Worm (Caenorhabditis elegans): ENCODE results near the gene fars-2.

fars-2 gene

DNA sequence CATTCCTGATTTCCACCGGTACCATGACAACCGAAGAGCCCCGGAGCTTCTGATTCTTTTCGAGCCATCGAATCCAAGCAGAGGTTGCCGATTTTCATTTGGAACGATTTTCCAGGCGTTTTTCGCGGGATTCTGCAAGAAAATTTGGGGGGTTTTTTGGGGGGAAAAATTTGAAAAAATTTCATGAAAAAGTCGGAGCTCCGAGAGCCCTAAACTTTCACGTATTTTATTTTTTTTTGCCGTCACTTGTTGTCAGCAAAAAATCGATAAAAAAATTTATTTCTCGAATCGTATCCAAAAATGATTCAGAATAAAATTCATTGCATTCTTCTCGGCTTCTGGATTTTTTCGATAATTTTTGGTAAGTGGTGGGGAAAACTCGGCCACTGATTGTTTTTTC lies 24.3 kb downstream of the fars-2 start, which contains the start of gene Y116F11B.13:
Y116F11B.13 (plus strand) TSS at position 301 of the 400 bp plus-strand sequence.
- TF ChIP-seq madf-5 (GFP tag; IDR thresholded peaks at IDR 0.05) (no peak), Y5F2A.4 (GFP tag; optimal IDR thresholded peaks at IDR 0.05) (no peak), F49E8.2 (tag; optimal IDR thresholded peaks at IDR 0.05; ENCODE audit: borderline replicate concordance) (no peak), aly-2 (tag; optimal IDR thresholded peaks at IDR 0.05) (no peak), lin-15B (tag; optimal IDR thresholded peaks at IDR 0.05) (no peak), unc-62 (GFP tag; optimal IDR thresholded peaks at IDR 0.05 in 1 of 2) (no peak), unc-62 (tag; optimal IDR thresholded peaks at IDR 0.05) (no peak)

DNA sequence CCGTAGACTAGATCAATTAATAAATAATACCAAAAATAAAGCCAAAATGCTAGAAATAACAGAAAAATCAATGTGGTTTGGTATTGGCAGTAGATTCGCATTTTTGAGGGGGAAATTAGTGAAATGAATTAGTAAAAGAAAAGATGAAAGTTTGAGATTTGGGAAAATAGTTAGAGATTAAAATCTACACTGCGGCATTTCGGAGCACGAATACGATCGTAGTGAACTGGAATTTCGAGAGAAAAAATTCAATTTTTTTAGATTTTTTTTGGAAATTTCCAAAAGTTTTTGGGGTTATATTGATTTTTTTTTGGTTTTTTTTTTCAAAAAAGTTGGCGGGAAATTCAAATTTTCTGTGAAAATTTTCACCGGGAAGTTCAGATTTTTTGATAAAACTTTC lies 39.4 kb downstream of the fars-2 start, which contains the start of gene Y116F11B.9:
Y116F11B.9 (minus strand) TSS at position 101 of the 400 bp plus-strand sequence.
- no peak for TF ChIP-seq zag-1 (tag; optimal IDR thresholded peaks at IDR 0.05)
- no peak for TF ChIP-seq ceh-20 (GFP tag; IDR thresholded peaks at IDR 0.05)
- TF ChIP-seq cey-2 (tag; optimal IDR thresholded peaks at IDR 0.05; ENCODE audit: borderline replicate concordance, insufficient read depth): no peak
- TF ChIP-seq ceh-44 (GFP tag; IDR thresholded peaks at IDR 0.05): no peak
- TF ChIP-seq fos-1 (tag; optimal IDR thresholded peaks at IDR 0.05): no peak
- no peak for TF ChIP-seq madf-9 (GFP tag; conservative IDR thresholded peaks at IDR 0.05)
- TF ChIP-seq nhr-76 (tag; optimal IDR thresholded peaks at IDR 0.05): no peak
- no peak for TF ChIP-seq egl-27 (tag; optimal IDR thresholded peaks at IDR 0.05)
- TF ChIP-seq daf-12 (tag; optimal IDR thresholded peaks at IDR 0.05): no peak
- TF ChIP-seq lir-3 (tag; optimal IDR thresholded peaks at IDR 0.05): no peak
- no peak for TF ChIP-seq lin-13 (GFP tag; optimal IDR thresholded peaks at IDR 0.05)
- TF ChIP-seq F49E8.2 (tag; optimal IDR thresholded peaks at IDR 0.05; ENCODE audit: borderline replicate concordance): no peak

DNA sequence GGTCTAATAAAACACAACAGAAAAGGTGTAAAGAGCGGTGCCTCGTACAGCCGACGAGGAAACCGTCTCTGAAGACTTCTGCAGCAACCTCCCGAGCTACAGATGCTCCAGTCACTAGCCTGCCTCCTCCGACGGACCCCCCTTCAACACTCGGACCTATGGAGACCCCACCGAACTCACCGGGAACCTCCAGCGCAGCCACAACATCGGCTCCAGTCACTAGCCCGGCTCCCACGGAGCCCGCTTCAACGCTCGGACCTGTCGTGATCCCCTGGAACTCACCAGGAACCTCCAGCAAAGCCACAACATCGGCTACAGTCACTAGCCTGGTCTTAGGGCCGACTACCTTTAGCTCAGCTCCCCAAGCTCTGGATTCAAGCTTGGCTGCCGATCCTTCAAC lies 47.0 kb downstream of the fars-2 start:
- TF ChIP-seq set-16 (GFP tag; IDR thresholded peaks at IDR 0.05): peak; percentile 94
- TF ChIP-seq hmg-1.1 (GFP tag; IDR thresholded peaks at IDR 0.05): no peak
- 0 out of 2 replicates have a peak, but pooled peaks have one; percentile 4 for TF ChIP-seq nhr-42 (GFP tag; IDR thresholded peaks at IDR 0.05)

DNA sequence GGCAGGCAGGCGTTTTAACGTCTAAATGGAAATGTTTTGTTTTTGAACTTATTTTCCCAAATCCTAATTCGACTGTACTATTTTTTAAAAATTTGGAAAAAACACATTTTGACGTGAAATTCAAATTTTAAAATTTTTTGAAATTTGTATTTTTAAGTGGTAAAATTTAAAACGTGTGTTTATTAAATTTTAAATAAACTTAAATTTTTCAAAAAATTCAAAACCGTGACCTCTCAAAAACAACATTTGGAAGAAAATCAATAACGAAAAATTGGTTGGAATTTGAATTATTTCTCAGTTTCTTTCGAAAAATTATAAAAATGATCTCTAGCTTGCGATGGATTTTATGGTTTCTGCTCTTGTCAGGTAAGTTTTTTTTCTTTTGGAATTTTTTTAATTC lies 49.9 kb downstream of the fars-2 start, which contains the start of gene Y116F11B.8:
Y116F11B.8 (plus strand) TSS at position 301 of the 400 bp plus-strand sequence.
- TF ChIP-seq nhr-77 (tag; optimal IDR thresholded peaks at IDR 0.05): no peak
- TF ChIP-seq pqm-1 (tag; optimal IDR thresholded peaks at IDR 0.05): no peak
- no peak for TF ChIP-seq madf-5 (GFP tag; IDR thresholded peaks at IDR 0.05)

DNA sequence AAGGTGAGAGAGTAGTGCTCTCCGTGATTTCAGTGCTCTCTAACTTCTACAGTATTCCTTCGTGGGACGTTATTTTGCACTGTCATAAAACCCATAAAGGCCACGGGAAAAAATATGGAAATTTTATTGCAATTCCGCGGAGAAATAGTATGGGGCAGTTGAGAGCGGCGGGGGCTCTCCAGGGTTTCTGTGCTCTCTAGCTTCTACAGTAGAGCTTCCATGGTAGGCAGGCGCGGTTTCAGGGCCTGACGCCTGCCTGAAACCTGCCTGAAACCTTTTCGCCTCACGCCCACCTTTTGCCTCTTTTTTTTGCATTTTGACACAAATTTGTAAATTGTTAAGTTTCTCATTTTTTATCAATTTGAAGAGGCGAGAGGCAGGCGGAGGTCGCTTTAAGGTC lies 50.3 kb downstream of the fars-2 start:
- TF ChIP-seq vab-7 (GFP tag; IDR thresholded peaks at IDR 0.05) (no peak), daf-8 (GFP tag; IDR thresholded peaks at IDR 0.05) (no peak), set-16 (GFP tag; IDR thresholded peaks at IDR 0.05) (peak; percentile 39; the same call in 1 of the 2 replicates), mdt-29 (GFP tag; IDR thresholded peaks at IDR 0.05) (no peak)

DNA sequence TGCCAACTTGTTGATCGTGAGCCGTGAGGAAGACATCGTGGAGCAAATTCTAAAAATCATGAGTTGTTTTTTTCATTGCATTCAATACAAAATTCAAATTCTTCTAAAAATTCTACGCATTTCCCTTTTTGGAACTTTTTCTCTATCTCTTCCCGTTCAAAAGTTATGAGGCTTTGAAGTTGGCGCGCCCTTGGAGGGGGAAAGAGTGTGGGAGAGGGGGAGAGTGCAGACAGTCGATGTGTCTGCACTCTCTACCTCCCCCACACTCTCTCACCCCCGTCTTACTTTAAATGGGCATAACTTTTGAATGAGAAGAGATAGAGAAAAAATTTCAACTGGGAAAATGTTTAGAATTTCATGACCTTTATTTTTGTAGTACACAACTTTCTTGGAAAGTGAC lies 50.9 kb downstream of the fars-2 start:
- TF ChIP-seq nhr-48 (tag; optimal IDR thresholded peaks at IDR 0.05): no peak
- no peak for TF ChIP-seq hlh-30 (tag; optimal IDR thresholded peaks at IDR 0.05; ENCODE audit: insufficient read depth)
- no peak for TF ChIP-seq arid-1 (GFP tag; conservative IDR thresholded peaks at IDR 0.05)
- no peak for TF ChIP-seq dmd-6 (GFP tag; IDR thresholded peaks at IDR 0.05)
- TF ChIP-seq cey-2 (tag; optimal IDR thresholded peaks at IDR 0.05; ENCODE audit: borderline replicate concordance, insufficient read depth): no peak
- TF ChIP-seq dve-1 (tag; optimal IDR thresholded peaks at IDR 0.05; ENCODE audit: insufficient read depth): no peak
- no peak for TF ChIP-seq aha-1 (tag)
- TF ChIP-seq mxl-2 (GFP tag; conservative IDR thresholded peaks at IDR 0.05): no peak
- no peak for TF ChIP-seq lin-1 (GFP tag; IDR thresholded peaks at IDR 0.05)
- TF ChIP-seq Y48G9A.11 (GFP tag; IDR thresholded peaks at IDR 0.05): no peak

Data from whole organism, L4 larva.